Fruit fly (Drosophila melanogaster) whole organism, adult: Measurements from ENCODE around the gene Scgalpha.
A peak's percentile ranks its signal among the peaks of the same experiment; 100 is the strongest.

Experiments
- CG11617 ChIP-seq: fragments of 200-800 bp; sonication (Bioruptor generic); optimal IDR thresholded peaks from 2 replicates; lab custom pipeline; 2017; ENCODE audit warnings: mild to moderate bottlenecking, missing biosample characterization, missing genetic modification reagents, missing genetic modification characterization
- CG12768 ChIP-seq: fragments of 200-800 bp; sonication (Bioruptor generic); optimal IDR thresholded peaks from 2 replicates; lab custom pipeline; 2017; ENCODE audit warnings: missing biosample characterization, missing genetic modification characterization, mild to moderate bottlenecking, moderate library complexity, missing genetic modification reagents
- CG14711 ChIP-seq: fragments of 200-800 bp; sonication (Bioruptor generic); optimal IDR thresholded peaks from 2 replicates; lab custom pipeline; 2018; ENCODE audit warnings: missing biosample characterization, mild to moderate bottlenecking, missing genetic modification characterization, moderate library complexity
- CG1620 ChIP-seq: fragments of 200-800 bp; sonication (Bioruptor generic); optimal IDR thresholded peaks from 2 replicates; lab custom pipeline; 2016; ENCODE audit warnings: missing biosample characterization, missing genetic modification characterization
- CG33017 ChIP-seq: fragments of 200-800 bp; sonication (Bioruptor generic); optimal IDR thresholded peaks from 2 replicates; lab custom pipeline; 2018; ENCODE audit warnings: missing biosample characterization, mild to moderate bottlenecking, missing genetic modification characterization, moderate library complexity
- CG5204 ChIP-seq: fragments of 200-800 bp; sonication (Bioruptor generic); optimal IDR thresholded peaks from 2 replicates; lab custom pipeline; 2016; ENCODE audit warnings: missing biosample characterization, missing genetic modification characterization
- CG7045 ChIP-seq: fragments of 200-800 bp; sonication (Bioruptor generic); optimal IDR thresholded peaks from 2 replicates; lab custom pipeline; 2017; ENCODE audit warnings: missing biosample characterization, mild to moderate bottlenecking, missing genetic modification characterization
- CG7101 ChIP-seq: fragments of 200-800 bp; sonication (Bioruptor generic); optimal IDR thresholded peaks from 2 replicates; lab custom pipeline; 2018; ENCODE audit warnings: missing biosample characterization, mild to moderate bottlenecking, missing genetic modification characterization, moderate library complexity
- Clk ChIP-seq: fragments of 200-800 bp; sonication (Bioruptor generic); optimal IDR thresholded peaks from 2 replicates; lab custom pipeline; 2017; ENCODE audit warnings: missing biosample characterization, missing genetic modification characterization
- Crg-1 ChIP-seq: fragments of 200-800 bp; sonication (Bioruptor generic); optimal IDR thresholded peaks from 2 replicates; lab custom pipeline; 2016; ENCODE audit warnings: missing biosample characterization, missing genetic modification characterization
- Hr96 ChIP-seq: fragments of 200-800 bp; sonication (Bioruptor generic); optimal IDR thresholded peaks from 2 replicates; lab custom pipeline; 2016; ENCODE audit warnings: missing biosample characterization, missing genetic modification characterization
- Mnt ChIP-seq: fragments of 200-800 bp; sonication (Bioruptor generic); optimal IDR thresholded peaks from 2 replicates; lab custom pipeline; 2016; ENCODE audit warnings: missing biosample characterization, mild to moderate bottlenecking, missing genetic modification characterization
- bab1 ChIP-seq: fragments of 200-800 bp; sonication (Bioruptor generic); optimal IDR thresholded peaks from 3 replicates; lab custom pipeline; 2019; ENCODE audit warnings: missing biosample characterization, mild to moderate bottlenecking, missing genetic modification characterization, moderate library complexity
- cic ChIP-seq: fragments of 200-800 bp; sonication (Bioruptor generic); optimal IDR thresholded peaks from 2 replicates; lab custom pipeline; 2017; ENCODE audit warnings: missing biosample characterization, mild to moderate bottlenecking, missing genetic modification characterization, moderate library complexity
- cnc ChIP-seq, 2 experiments: fragments of >200 bp; optimal IDR thresholded peaks; 2 replicates each; lab custom pipeline; 2017
- kay ChIP-seq: fragments of 200-800 bp; sonication (Bioruptor generic); peaks from one replicate; lab custom pipeline; 2016; ENCODE audit warnings: missing biosample characterization, missing genetic modification characterization, borderline replicate concordance
- ovo ChIP-seq: fragments of 200-800 bp; sonication (Bioruptor generic); optimal IDR thresholded peaks from 2 replicates; lab custom pipeline; 2016; ENCODE audit warnings: missing biosample characterization, missing genetic modification characterization
- pad ChIP-seq: fragments of 200-800 bp; sonication (Bioruptor generic); optimal IDR thresholded peaks from 3 replicates; lab custom pipeline; 2017; ENCODE audit warnings: missing biosample characterization, missing genetic modification characterization, mild to moderate bottlenecking, moderate library complexity, missing genetic modification reagents
- tj ChIP-seq: fragments of 200-800 bp; sonication (Bioruptor generic); optimal IDR thresholded peaks from 3 replicates; lab custom pipeline; 2017; ENCODE audit warnings: missing biosample characterization, mild to moderate bottlenecking, missing genetic modification characterization, moderate library complexity
- toe ChIP-seq: fragments of 200-800 bp; sonication (Bioruptor generic); optimal IDR thresholded peaks from 2 replicates; lab custom pipeline; 2016; ENCODE audit warnings: missing biosample characterization, missing genetic modification characterization

Scgalpha gene

dm6 chr2L:8290092-8290424, 13.2 kb upstream of the Scgalpha start:
- no peak for TF ChIP-seq tj (GFP tag; lab: Kevin White, UChicago)
- TF ChIP-seq pad (GFP tag; lab: Kevin White, UChicago): no peak
- no peak for TF ChIP-seq CG33017 (tag; lab: Kevin White, UChicago)
- no peak for TF ChIP-seq cnc (optimal IDR thresholded peaks at IDR 0.05; lab: Kevin White, UChicago)
- no peak for TF ChIP-seq Hr96 (GFP tag; lab: Kevin White, UChicago)
- no peak for TF ChIP-seq Crg-1 (GFP tag; lab: Kevin White, UChicago)
- TF ChIP-seq CG7101 (tag; lab: Kevin White, UChicago): no peak
- no peak for TF ChIP-seq CG5204 (GFP tag; lab: Kevin White, UChicago)
- no peak for TF ChIP-seq cic (GFP tag; lab: Kevin White, UChicago)
- TF ChIP-seq Clk (GFP tag; lab: Kevin White, UChicago): no peak
- no peak for TF ChIP-seq toe (GFP tag; lab: Kevin White, UChicago)
- no peak for TF ChIP-seq CG14711 (tag; lab: Kevin White, UChicago)

DNA sequence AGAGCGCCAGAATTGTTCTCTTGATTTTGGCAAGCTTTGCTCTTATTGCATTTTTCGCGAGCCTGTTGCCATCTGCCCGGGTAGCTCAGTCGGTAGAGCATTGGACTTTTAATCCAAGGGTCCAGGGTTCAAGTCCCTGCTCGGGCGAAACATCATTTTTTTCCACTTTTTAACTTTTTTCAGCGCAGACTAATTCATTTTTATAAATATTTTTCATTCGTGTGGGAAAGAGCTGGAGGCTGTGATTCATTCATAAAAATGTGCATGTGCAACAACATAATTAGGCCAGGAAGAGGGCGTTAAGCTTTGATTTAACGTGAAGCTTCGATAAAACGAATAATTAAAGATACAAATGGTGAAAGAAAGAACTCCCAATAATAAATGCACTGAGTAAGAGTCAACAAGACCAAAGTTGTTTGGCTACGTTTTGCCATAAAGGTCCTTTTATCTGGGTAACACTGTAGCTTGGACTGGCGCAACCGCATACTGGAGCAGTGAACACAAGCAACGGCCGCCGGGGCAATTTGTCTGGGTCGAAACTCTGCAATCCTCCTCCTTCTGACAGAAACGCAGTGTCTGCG, 12.5 kb upstream of the Scgalpha start:
- TF ChIP-seq CG7101 (tag; lab: Kevin White, UChicago) (no peak), cic (GFP tag; lab: Kevin White, UChicago) (no peak), Crg-1 (GFP tag; lab: Kevin White, UChicago) (no peak), Hr96 (GFP tag; lab: Kevin White, UChicago) (no peak), CG33017 (tag; lab: Kevin White, UChicago) (no peak), tj (GFP tag; lab: Kevin White, UChicago) (no peak), CG14711 (tag; lab: Kevin White, UChicago) (no peak), CG11617 (no peak), CG7045 (peak; percentile 3), CG1620 (GFP tag; lab: Kevin White, UChicago) (no peak), ovo (no peak), toe (GFP tag; lab: Kevin White, UChicago) (no peak), bab1 (GFP tag; lab: Kevin White, UChicago) (no peak), kay (GFP tag; lab: Kevin White, UChicago) (peak; percentile 65), cnc (optimal IDR thresholded peaks at IDR 0.05; lab: Kevin White, UChicago) (no peak), CG12768 (GFP tag; lab: Kevin White, UChicago) (no peak)

DNA sequence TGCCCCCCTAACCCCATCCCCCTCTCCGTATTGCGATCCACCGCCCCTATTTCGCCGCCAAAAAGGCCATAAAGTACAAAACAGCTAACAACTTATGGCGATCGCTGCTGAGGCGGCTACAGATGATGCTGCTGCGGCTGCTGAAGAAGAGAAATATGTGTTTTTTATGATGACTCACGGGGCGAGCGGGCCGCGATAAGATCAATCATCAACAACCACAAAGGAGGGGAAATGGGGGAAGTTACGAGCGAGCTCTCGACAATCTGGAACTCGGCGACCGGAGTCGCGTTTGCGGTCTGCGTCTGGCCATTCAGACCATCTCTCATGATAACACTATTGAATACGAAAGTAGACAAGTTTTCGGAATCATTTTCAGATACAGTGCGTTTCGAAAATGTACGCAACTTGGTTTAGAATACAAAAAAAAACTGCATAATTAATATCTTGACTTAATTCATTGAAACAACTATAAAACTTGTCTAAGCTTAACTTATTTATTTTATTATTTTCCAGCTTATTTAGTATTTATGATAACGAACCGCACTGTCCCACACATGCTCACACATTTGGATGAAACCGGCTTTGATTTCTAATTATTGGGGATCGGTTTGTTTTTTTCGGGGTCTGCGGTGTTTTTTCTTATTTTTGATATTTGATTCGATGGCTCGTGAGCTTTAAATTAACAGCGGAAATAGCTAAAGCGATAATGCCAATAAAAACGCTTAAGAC, 10.9 kb upstream of the Scgalpha start:
- peak; percentile 3 for TF ChIP-seq CG7101 (tag; lab: Kevin White, UChicago)
- TF ChIP-seq CG33017 (tag; lab: Kevin White, UChicago): no peak
- peak; percentile 59 for TF ChIP-seq kay (GFP tag; lab: Kevin White, UChicago)
- peak; percentile 27 for TF ChIP-seq bab1 (GFP tag; lab: Kevin White, UChicago)
- no peak for TF ChIP-seq CG11617
- no peak for TF ChIP-seq cnc (optimal IDR thresholded peaks at IDR 0.05; lab: Kevin White, UChicago)
- no peak for TF ChIP-seq CG12768 (GFP tag; lab: Kevin White, UChicago)
- no peak for TF ChIP-seq Clk (GFP tag; lab: Kevin White, UChicago)
- no peak for TF ChIP-seq cic (GFP tag; lab: Kevin White, UChicago)
- TF ChIP-seq CG1620 (GFP tag; lab: Kevin White, UChicago): no peak
- TF ChIP-seq toe (GFP tag; lab: Kevin White, UChicago): no peak
- TF ChIP-seq pad (GFP tag; lab: Kevin White, UChicago): no peak
- TF ChIP-seq CG7045: no peak
- no peak for TF ChIP-seq tj (GFP tag; lab: Kevin White, UChicago)
- TF ChIP-seq Mnt (GFP tag; lab: Kevin White, UChicago): no peak
- TF ChIP-seq CG5204 (GFP tag; lab: Kevin White, UChicago): no peak
- TF ChIP-seq ovo: no peak
- TF ChIP-seq Hr96 (GFP tag; lab: Kevin White, UChicago): no peak
- TF ChIP-seq CG14711 (tag; lab: Kevin White, UChicago): no peak
- TF ChIP-seq Crg-1 (GFP tag; lab: Kevin White, UChicago): no peak

- TF ChIP-seq CG7045: no peak
- no peak for TF ChIP-seq Crg-1 (GFP tag; lab: Kevin White, UChicago)
- no peak for TF ChIP-seq tj (GFP tag; lab: Kevin White, UChicago)
- no peak for TF ChIP-seq CG12768 (GFP tag; lab: Kevin White, UChicago)
- no peak for TF ChIP-seq Clk (GFP tag; lab: Kevin White, UChicago)
- TF ChIP-seq CG33017 (tag; lab: Kevin White, UChicago): no peak
- no peak for TF ChIP-seq bab1 (GFP tag; lab: Kevin White, UChicago)
- no peak for TF ChIP-seq Hr96 (GFP tag; lab: Kevin White, UChicago)
- TF ChIP-seq CG5204 (GFP tag; lab: Kevin White, UChicago): no peak
- no peak for TF ChIP-seq Mnt (GFP tag; lab: Kevin White, UChicago)
- no peak for TF ChIP-seq CG1620 (GFP tag; lab: Kevin White, UChicago)
- no peak for TF ChIP-seq CG11617
- no peak for TF ChIP-seq pad (GFP tag; lab: Kevin White, UChicago)
- no peak for TF ChIP-seq toe (GFP tag; lab: Kevin White, UChicago)
- TF ChIP-seq cic (GFP tag; lab: Kevin White, UChicago): no peak
Observed at dm6 chr2L:8293449-8293848, 9.8 kb upstream of the Scgalpha start.

DNA sequence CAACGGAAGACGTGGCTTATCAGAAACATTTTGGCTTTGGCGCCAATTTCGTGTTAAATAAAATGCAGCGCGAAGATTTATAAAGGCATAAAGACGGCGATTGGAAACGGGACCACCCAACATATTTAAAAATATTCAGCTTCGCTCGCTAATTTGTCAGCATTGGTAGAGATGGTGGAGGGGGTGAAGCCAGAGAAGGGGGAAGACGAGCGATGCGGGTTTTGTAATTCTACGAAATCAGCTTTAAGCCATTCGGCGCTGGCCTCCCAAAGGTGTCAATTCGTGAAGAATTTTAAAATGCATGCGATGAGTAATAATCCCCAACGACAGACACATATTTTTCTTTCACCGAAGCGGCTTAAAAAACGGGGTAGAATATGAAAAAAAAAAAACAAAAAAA, 9.2 kb upstream of the Scgalpha start:
- TF ChIP-seq tj (GFP tag; lab: Kevin White, UChicago): peak; percentile 98
- TF ChIP-seq kay (GFP tag; lab: Kevin White, UChicago): no peak
